Worm (Caenorhabditis elegans): ENCODE data around the gene tag-123.

tag-123 gene

DNA sequence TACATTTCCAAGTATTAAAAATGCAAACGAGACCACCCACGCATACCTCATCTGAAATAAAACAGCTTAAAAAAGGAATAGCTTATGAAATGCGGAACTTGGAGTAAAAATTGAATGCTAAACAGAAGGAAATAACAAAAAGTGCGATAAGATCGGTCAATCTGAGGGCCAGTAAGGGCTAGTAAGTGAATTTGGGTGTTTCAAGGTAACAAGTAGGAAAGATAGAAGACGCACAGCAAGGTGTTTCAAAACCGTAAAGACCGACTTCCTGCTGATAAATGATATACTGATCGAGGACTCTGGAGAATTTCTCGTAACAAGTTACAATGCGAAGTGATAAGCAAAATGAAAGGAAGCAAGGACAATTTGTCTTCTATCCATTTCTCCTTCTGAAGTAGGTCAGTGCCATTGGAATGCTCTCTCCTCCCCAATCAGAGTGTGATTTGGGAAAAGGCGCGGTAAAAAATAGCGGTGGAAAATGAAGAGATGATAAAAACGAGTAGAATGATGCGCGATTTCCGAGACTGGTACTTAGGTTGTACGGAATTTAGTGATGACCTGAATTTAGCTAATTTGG lies 33.8 kb upstream of the tag-123 start, which contains the start of gene dpy-6:
dpy-6 (minus strand) TSS at position 51 of the 577 bp plus-strand sequence.
- TF ChIP-seq pha-4 (tag; optimal IDR thresholded peaks at IDR 0.05), result no peak
- no peak for TF ChIP-seq ces-1 (GFP tag; optimal IDR thresholded peaks at IDR 0.05)
- no peak for TF ChIP-seq ztf-11 (tag; optimal IDR thresholded peaks at IDR 0.05)
- TF ChIP-seq unc-39 (tag; optimal IDR thresholded peaks at IDR 0.05), result no peak
- no peak for TF ChIP-seq elt-3 (tag; optimal IDR thresholded peaks at IDR 0.05)
- no peak for TF ChIP-seq lsy-2 (tag; optimal IDR thresholded peaks at IDR 0.05)
- TF ChIP-seq flh-1 (GFP tag; optimal IDR thresholded peaks at IDR 0.05), result no peak
- TF ChIP-seq drap-1 (GFP tag; optimal IDR thresholded peaks at IDR 0.05), result no peak
- no peak for TF ChIP-seq mep-1 (tag; optimal IDR thresholded peaks at IDR 0.05)
- TF ChIP-seq tbx-8 (GFP tag; optimal IDR thresholded peaks at IDR 0.05), result no peak
- no peak for TF ChIP-seq mab-5 (tag; optimal IDR thresholded peaks at IDR 0.05)
- no peak for TF ChIP-seq ceh-83 (GFP tag; optimal IDR thresholded peaks at IDR 0.05)
- no peak for TF ChIP-seq hlh-1 (tag; optimal IDR thresholded peaks at IDR 0.05)
- TF ChIP-seq nhr-28 (tag; optimal IDR thresholded peaks at IDR 0.05), result no peak
- no peak for TF ChIP-seq elt-1 (tag; optimal IDR thresholded peaks at IDR 0.05; ENCODE audit: borderline replicate concordance, insufficient read depth)
- no peak for TF ChIP-seq blmp-1 (tag; optimal IDR thresholded peaks at IDR 0.05)
- no peak for TF ChIP-seq lin-32 (GFP tag; optimal IDR thresholded peaks at IDR 0.05)
- no peak for TF ChIP-seq nhr-237 (tag; optimal IDR thresholded peaks at IDR 0.05)
- no peak for TF ChIP-seq zip-8 (tag; optimal IDR thresholded peaks at IDR 0.05)

DNA sequence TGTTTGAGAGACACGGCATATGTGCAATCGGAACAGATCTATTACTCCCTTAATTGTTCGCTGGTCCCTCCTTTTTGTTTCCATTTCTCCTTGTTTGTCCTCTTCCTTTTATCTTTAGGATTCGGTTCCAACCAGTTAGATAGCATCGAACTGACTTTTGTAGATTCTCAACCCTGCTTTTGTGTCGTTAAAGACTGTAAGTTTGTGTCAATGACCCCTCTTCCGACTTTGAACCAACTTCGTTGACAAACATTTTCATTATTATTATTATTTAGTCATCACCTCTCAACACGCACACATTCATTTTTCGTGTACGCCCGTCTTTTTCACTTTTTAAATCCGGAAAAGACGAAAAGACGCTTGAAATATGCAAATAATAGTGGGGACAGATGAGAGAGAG lies 24.3 kb upstream of the tag-123 start, which contains the start of gene F16F9.1:
F16F9.1 (plus strand) TSS at position 301 of the 400 bp plus-strand sequence.
- TF ChIP-seq unc-39 (tag; optimal IDR thresholded peaks at IDR 0.05) (no peak), sem-2 (GFP tag; optimal IDR thresholded peaks at IDR 0.05) (no peak), drap-1 (GFP tag; optimal IDR thresholded peaks at IDR 0.05) (no peak), flh-1 (GFP tag; optimal IDR thresholded peaks at IDR 0.05) (no peak), snpc-4 (tag; optimal IDR thresholded peaks at IDR 0.05) (no peak), ham-2 (GFP tag; optimal IDR thresholded peaks at IDR 0.05) (no peak), bed-3 (GFP tag; optimal IDR thresholded peaks at IDR 0.05) (no peak), hlh-1 (tag; optimal IDR thresholded peaks at IDR 0.05) (no peak), ces-1 (GFP tag; optimal IDR thresholded peaks at IDR 0.05) (no peak), mab-5 (tag; optimal IDR thresholded peaks at IDR 0.05) (no peak), nhr-12 (tag; optimal IDR thresholded peaks at IDR 0.05) (no peak), elt-1 (tag; optimal IDR thresholded peaks at IDR 0.05; ENCODE audit: borderline replicate concordance, insufficient read depth) (no peak), nhr-76 (tag; optimal IDR thresholded peaks at IDR 0.05) (no peak), nhr-237 (tag; optimal IDR thresholded peaks at IDR 0.05) (no peak), pha-4 (tag; optimal IDR thresholded peaks at IDR 0.05) (no peak)

DNA sequence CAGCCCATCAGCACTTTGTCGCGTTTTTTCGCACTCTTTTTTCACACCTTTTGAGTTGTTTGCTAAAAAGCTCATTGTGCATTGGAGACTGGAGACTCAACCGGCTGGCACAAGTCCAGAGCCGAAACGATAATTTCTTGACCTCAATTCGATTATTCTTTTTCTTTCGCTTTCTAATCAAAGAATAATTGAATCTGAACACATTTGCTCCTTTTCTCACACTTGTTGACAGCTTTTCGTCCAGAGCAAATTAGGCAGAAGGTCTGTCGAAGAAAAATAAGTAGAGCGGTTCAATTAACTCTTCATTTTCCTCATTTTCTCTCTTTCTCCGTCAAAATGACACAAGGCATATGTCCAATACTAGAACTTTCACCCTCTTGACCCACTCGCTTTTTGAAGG lies 23.1 kb upstream of the tag-123 start:
- TF ChIP-seq ces-1 (GFP tag; optimal IDR thresholded peaks at IDR 0.05) (peak; percentile 94), pha-4 (tag; optimal IDR thresholded peaks at IDR 0.05) (no peak)

DNA sequence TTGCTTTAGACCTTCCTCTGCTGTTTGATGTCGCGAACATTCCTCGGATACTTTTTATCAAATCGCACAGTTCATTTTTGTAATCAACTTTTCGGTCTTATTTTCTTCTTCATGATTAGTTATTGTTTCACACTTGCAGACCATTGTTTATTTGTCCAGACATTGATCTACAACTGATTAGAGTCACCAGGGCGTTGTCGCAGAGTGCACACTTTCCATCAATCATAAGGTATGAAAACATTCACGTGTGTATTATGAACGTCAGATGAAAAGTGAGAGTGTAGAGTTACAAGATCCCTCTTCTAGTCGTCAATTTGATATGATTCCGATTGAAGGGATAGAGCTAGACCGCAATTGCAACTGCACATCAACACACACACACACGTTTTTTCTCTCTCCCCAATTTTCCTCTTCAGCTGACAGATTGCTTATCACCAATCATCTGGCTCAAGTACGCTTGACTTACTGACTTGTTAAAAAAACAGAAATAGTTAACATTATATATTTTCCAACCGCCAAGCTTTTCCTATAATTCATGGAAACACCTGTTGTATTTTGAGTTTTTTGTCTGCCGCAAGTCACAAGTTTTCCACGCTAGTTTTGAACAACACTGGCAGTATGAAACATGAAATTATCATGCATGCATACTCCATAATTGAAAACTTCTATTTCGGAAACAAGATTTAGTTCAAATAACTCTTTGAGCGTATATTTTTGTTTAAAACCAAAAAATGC lies 18.3 kb upstream of the tag-123 start:
- no peak for TF ChIP-seq mep-1 (tag; optimal IDR thresholded peaks at IDR 0.05)
- TF ChIP-seq unc-62 (GFP tag; optimal IDR thresholded peaks at IDR 0.05), result peak; percentile 15

DNA sequence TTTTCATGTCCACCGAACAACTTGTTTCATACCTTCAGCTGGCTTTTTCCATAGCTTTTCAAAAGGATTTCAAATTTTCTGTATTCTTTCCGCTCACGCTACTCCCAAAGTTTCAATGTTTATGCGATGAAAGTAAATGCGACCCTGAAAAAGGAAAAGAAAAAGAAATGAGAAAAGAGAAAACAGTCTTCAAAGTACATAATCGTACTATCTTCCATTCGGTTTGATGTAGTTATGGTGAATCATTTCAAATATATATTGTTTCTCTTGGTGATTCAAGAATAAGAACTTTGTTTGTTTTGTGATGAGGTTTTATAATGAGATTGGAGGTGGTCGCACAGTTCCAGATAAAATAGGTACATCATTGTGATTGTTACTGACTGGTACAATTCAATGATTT lies 16.9 kb upstream of the tag-123 start:
- TF ChIP-seq nhr-237 (tag; optimal IDR thresholded peaks at IDR 0.05) (no peak), ceh-43 (GFP tag; optimal IDR thresholded peaks at IDR 0.05) (no peak), bed-3 (GFP tag; optimal IDR thresholded peaks at IDR 0.05) (no peak), cnd-1 (tag; optimal IDR thresholded peaks at IDR 0.05) (no peak), lin-32 (GFP tag; optimal IDR thresholded peaks at IDR 0.05) (no peak), zip-8 (tag; optimal IDR thresholded peaks at IDR 0.05) (no peak), lin-13 (tag; optimal IDR thresholded peaks at IDR 0.05) (no peak), ham-2 (GFP tag; optimal IDR thresholded peaks at IDR 0.05) (no peak), unc-62 (GFP tag; optimal IDR thresholded peaks at IDR 0.05) (no peak), blmp-1 (tag; optimal IDR thresholded peaks at IDR 0.05) (no peak)
